Worm (Caenorhabditis elegans) whole organism, L4 larva: ENCODE measurements around the gene ddo-2.
A peak's percentile ranks its signal among the peaks of the same experiment; 100 is the strongest.

Experiments used
- D1046.2 ChIP-seq: fragments of 200-800 bp; sonication (Bioruptor generic); IDR thresholded peaks from 2 replicates; pipeline ENCODE4 v1.3.6; 2022; ENCODE audit warnings: missing genetic modification characterization, missing compliant biosample characterization
- F37D6.2 ChIP-seq: sonication (generic microtip); optimal IDR thresholded peaks from 2 replicates; lab custom pipeline; 2016; ENCODE audit warnings: mild to moderate bottlenecking, missing genetic modification characterization, missing compliant biosample characterization
- F44E2.7 ChIP-seq: fragments of 200-800 bp; sonication (Bioruptor generic); IDR thresholded peaks from 2 replicates; pipeline ENCODE4 v2.1.2; 2022; ENCODE audit warnings: missing genetic modification characterization, missing compliant biosample characterization
- F49E8.2 ChIP-seq: sonication (generic microtip); optimal IDR thresholded peaks from 2 replicates; lab custom pipeline; 2016; ENCODE audit warnings: missing compliant biosample characterization, mild to moderate bottlenecking, missing genetic modification characterization, borderline replicate concordance
- R02D3.7 ChIP-seq: fragments of 150-350 bp; sonication (generic microtip); optimal IDR thresholded peaks from 3 replicates; lab custom pipeline; 2014; ENCODE audit warnings: missing biosample characterization, missing genetic modification characterization
- T20F7.1 ChIP-seq: fragments of 200-800 bp; sonication (Bioruptor generic); optimal IDR thresholded peaks from 2 replicates; lab custom pipeline; 2018; ENCODE audit warnings: mild to moderate bottlenecking, missing genetic modification characterization, missing compliant biosample characterization
- Y48G9A.11 ChIP-seq: fragments of 200-800 bp; sonication (Bioruptor generic); IDR thresholded peaks from 2 replicates; pipeline ENCODE4 v1.3.6; 2022; ENCODE audit warnings: missing genetic modification reagents, missing genetic modification characterization, missing compliant biosample characterization
- arid-1 ChIP-seq: fragments of 200-800 bp; sonication (Bioruptor generic); conservative IDR thresholded peaks from 2 replicates; pipeline ENCODE4 v1.3.6; 2022; ENCODE audit warnings: missing genetic modification reagents, missing genetic modification characterization, missing compliant biosample characterization
- ceh-44 ChIP-seq: fragments of 200-800 bp; sonication (Bioruptor generic); IDR thresholded peaks from 2 replicates; pipeline ENCODE4 v1.3.6; 2022; ENCODE audit warnings: missing genetic modification reagents, missing genetic modification characterization, missing compliant biosample characterization
- ceh-62 ChIP-seq: sonication (generic microtip); optimal IDR thresholded peaks from 2 replicates; lab custom pipeline; 2017; ENCODE audit warnings: missing biosample characterization, missing genetic modification characterization
- ceh-82 ChIP-seq: sonication (generic microtip); optimal IDR thresholded peaks from 2 replicates; lab custom pipeline; 2017; ENCODE audit warnings: missing biosample characterization, missing genetic modification characterization
- ctbp-1 ChIP-seq: fragments of 200-800 bp; sonication (Bioruptor generic); IDR thresholded peaks from 2 replicates; pipeline ENCODE4 v1.3.6; 2022; ENCODE audit warnings: missing genetic modification reagents, missing genetic modification characterization, missing compliant biosample characterization
- dmd-9 ChIP-seq: fragments of 200-800 bp; sonication (Bioruptor generic); IDR thresholded peaks from 2 replicates; pipeline ENCODE4 v1.3.6; 2022; ENCODE audit warnings: missing genetic modification reagents, missing genetic modification characterization, missing compliant biosample characterization
- egl-43 ChIP-seq: fragments of 200-800 bp; sonication (Bioruptor generic); IDR thresholded peaks from 2 replicates; pipeline ENCODE4 v1.3.6; 2022; ENCODE audit warnings: missing genetic modification reagents, missing genetic modification characterization, missing compliant biosample characterization
- gei-8 ChIP-seq: fragments of 200-800 bp; sonication (Bioruptor generic); optimal IDR thresholded peaks from 2 replicates; lab custom pipeline; 2018; ENCODE audit warnings: mild to moderate bottlenecking, missing genetic modification characterization, missing compliant biosample characterization
- hmg-1.1 ChIP-seq: fragments of 200-800 bp; sonication (Bioruptor generic); IDR thresholded peaks from 2 replicates; pipeline ENCODE4 v1.3.6; 2022; ENCODE audit warnings: missing genetic modification reagents, missing genetic modification characterization, missing compliant biosample characterization
- lin-15B ChIP-seq: fragments of 150-350 bp; sonication (generic microtip); optimal IDR thresholded peaks from 3 replicates; lab custom pipeline; 2014; ENCODE audit warnings: missing biosample characterization, missing genetic modification characterization
- lin-29 ChIP-seq: fragments of 200-800 bp; sonication (Bioruptor generic); IDR thresholded peaks from 2 replicates; pipeline ENCODE4 v1.3.6; 2022; ENCODE audit warnings: missing genetic modification reagents, missing genetic modification characterization, missing compliant biosample characterization
- lin-38 ChIP-seq: fragments of 200-800 bp; sonication (Bioruptor generic); IDR thresholded peaks from 2 replicates; pipeline ENCODE4 v1.3.6; 2022; ENCODE audit warnings: missing genetic modification reagents, missing genetic modification characterization, missing compliant biosample characterization
- madf-5 ChIP-seq, 2 experiments: fragments of 200-800 bp; sonication (Bioruptor generic); IDR thresholded peaks; 2 replicates each; pipeline ENCODE4 v1.3.6; 2022; ENCODE audit warnings: missing compliant biosample characterization in 2 of 2, missing genetic modification characterization in 2 of 2
- mdl-1 ChIP-seq, 2 experiments: fragments of 150-350 bp in 1 of 2; sonication (generic microtip) in 1 of 2; optimal IDR thresholded peaks; 2 replicates each; lab custom pipeline; 2014 to 2017; ENCODE audit warnings: missing biosample characterization in 2 of 2, missing genetic modification characterization in 2 of 2
- mxl-3 ChIP-seq: fragments of 200-800 bp; sonication (Bioruptor generic); optimal IDR thresholded peaks from 2 replicates; lab custom pipeline; 2018; ENCODE audit warnings: mild to moderate bottlenecking, missing genetic modification characterization, missing compliant biosample characterization
- nhr-102 ChIP-seq: sonication (generic microtip); optimal IDR thresholded peaks from 2 replicates; lab custom pipeline; 2016; ENCODE audit warnings: mild to moderate bottlenecking, missing genetic modification characterization, moderate library complexity, missing compliant biosample characterization
- nhr-11 ChIP-seq: fragments of 150-350 bp; optimal IDR thresholded peaks from 2 replicates; lab custom pipeline; 2014; ENCODE audit warnings: missing biosample characterization, missing genetic modification characterization
- nhr-28 ChIP-seq: fragments of 150-350 bp; optimal IDR thresholded peaks from 2 replicates; lab custom pipeline; 2014; ENCODE audit warnings: missing biosample characterization, missing genetic modification characterization
- nhr-48 ChIP-seq: sonication (generic microtip); optimal IDR thresholded peaks from 2 replicates; lab custom pipeline; 2016; ENCODE audit warnings: mild to moderate bottlenecking, missing genetic modification characterization, missing compliant biosample characterization
- sdz-12 ChIP-seq: fragments of 200-800 bp; sonication (Bioruptor generic); optimal IDR thresholded peaks from 2 replicates; lab custom pipeline; 2018; ENCODE audit warnings: mild to moderate bottlenecking, missing genetic modification characterization, missing compliant biosample characterization
- set-16 ChIP-seq: fragments of 200-800 bp; sonication (Bioruptor generic); IDR thresholded peaks from 2 replicates; pipeline ENCODE4 v1.3.6; 2022; ENCODE audit warnings: missing genetic modification reagents, missing genetic modification characterization, missing compliant biosample characterization
- skn-1 ChIP-seq: fragments of 150-350 bp; optimal IDR thresholded peaks from 2 replicates; lab custom pipeline; 2014; ENCODE audit warnings: missing biosample characterization, missing genetic modification characterization
- unc-62 ChIP-seq, 3 experiments: fragments of 150-350 bp in 1 of 3; sonication (generic microtip); optimal IDR thresholded peaks in 2 of 3; peaks in 1 of 3; 1 replicate in 1 of 3; 2 replicates in 2 of 3; lab custom pipeline; 2014 to 2017; ENCODE audit warnings: missing biosample characterization in 3 of 3, missing genetic modification characterization in 3 of 3, missing genetic modification reagents in 3 of 3, missing genotype in 1 of 3
- zag-1 ChIP-seq: fragments of 150-350 bp; optimal IDR thresholded peaks from 2 replicates; lab custom pipeline; 2014; ENCODE audit warnings: missing biosample characterization, missing genetic modification characterization
- zip-11 ChIP-seq: fragments of 200-800 bp; sonication (Bioruptor generic); IDR thresholded peaks from 2 replicates; pipeline ENCODE4 v1.3.6; 2022; ENCODE audit warnings: missing genetic modification characterization, missing compliant biosample characterization
- ztf-7 ChIP-seq: fragments of 150-350 bp; optimal IDR thresholded peaks from 2 replicates; lab custom pipeline; 2014; ENCODE audit warnings: missing biosample characterization, missing genetic modification characterization

Gene ddo-2

DNA sequence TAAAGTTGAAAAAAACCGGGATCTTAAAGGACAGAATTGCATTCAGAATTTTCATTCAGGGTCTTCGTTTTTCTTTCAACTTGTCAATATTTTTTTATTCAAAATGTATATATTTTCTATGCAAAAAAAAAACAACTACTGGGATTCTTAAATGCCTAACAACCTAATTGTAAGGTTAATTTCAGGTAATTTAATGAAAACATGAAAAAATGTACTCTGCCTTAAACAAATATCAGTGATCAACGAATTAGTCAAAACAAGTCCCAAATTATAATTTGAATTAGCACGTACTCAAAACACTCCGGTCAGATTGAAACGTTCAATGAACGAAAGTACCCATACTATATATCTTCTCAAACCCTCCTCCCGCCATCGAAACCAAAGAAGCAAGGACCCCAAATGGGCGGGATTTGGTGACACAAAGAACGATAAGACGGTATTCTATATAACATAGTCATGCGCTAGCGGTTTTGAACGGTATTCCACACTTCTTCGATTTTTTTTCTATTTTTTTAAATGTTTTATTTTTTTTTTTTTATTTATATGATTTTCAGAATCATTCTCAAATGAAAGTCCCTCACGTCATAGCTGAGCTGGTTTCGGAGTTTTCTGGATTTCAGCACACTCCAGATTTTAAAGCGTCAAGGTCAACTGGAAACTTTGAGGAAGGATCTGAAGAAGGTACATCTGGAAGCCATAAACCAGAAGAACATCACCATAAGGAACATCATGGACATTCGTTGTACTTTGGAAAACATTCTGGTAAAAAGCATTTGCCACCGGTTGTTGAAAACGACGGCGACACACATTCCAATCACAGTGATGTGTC lies at the start of gene ddo-2, which contains the start of gene F25E5.8 (continued):
- no peak for TF ChIP-seq lin-29 (GFP tag; lab: Robert Waterston, UW)
- TF ChIP-seq D1046.2 (GFP tag; lab: Robert Waterston, UW) = no peak
- no peak for TF ChIP-seq F49E8.2 (tag; lab: Kevin White, UChicago)
- peak in 1 of 2 experiments; percentile 3 for TF ChIP-seq mdl-1 (tag; optimal IDR thresholded peaks at IDR 0.05; lab: Kevin White, UChicago)
- 0 out of 2 replicates have a peak, but pooled peaks have one; percentile 28 for TF ChIP-seq hmg-1.1 (GFP tag; lab: Robert Waterston, UW)
- TF ChIP-seq ceh-82 = no peak
- peak; percentile 55 for TF ChIP-seq nhr-28 (tag; lab: Kevin White, UChicago)
- TF ChIP-seq arid-1 (GFP tag; lab: Robert Waterston, UW) = no peak
- TF ChIP-seq dmd-9 (GFP tag; lab: Robert Waterston, UW) = no peak
- TF ChIP-seq Y48G9A.11 (GFP tag; lab: Robert Waterston, UW) = no peak
- no peak for TF ChIP-seq egl-43 (GFP tag; lab: Robert Waterston, UW)
- no peak for TF ChIP-seq madf-5 (GFP tag; IDR thresholded peaks at IDR 0.05; lab: Robert Waterston, UW)
- no peak for TF ChIP-seq F44E2.7 (GFP tag; lab: Robert Waterston, UW)
- no peak for TF ChIP-seq lin-38 (GFP tag; lab: Robert Waterston, UW)
- no peak for TF ChIP-seq gei-8 (GFP tag; lab: Kevin White, UChicago)

DNA sequence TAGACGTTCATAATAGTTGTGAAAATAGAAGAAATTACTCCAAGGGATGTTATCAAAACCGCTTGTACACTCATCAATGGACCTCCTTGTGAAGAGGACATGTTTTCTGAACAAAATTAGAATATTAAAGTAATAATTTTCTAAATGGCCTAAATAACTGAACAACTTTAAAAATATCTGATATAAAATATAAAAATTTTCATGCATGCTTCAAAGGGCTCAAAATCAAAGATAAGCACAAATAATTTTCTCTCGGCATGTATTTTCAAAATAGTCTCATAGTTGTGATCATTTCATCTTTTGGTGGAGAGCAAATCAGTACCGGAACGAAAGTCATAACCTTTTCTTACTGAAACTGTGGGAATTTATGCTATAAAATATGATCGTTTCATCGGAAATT lies 49.5 kb upstream of the ddo-2 start, which contains the start of gene srbc-8:
Gene srbc-8, minus strand, starts transcription at position 101 of the 400 bp plus-strand sequence.
- TF ChIP-seq ceh-82 (no peak), mxl-3 (GFP tag; lab: Kevin White, UChicago) (no peak)

DNA sequence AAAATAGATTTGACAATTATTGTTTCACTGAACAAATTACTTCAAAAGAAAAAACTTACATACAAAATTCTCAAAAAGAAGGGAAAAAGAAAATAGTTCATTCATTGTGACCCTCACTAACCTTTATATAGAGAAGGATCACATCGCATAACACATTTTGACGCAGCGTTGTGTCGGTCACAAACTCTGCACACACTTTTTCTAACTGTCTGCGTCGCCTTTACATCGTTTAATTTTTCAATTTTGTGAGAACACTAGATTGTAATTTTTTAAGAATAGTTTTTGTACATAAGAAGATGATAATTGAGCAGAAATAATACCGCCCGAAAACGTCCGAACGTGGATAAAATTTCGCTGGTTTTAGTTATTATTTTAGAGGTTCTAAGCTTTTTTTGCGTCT lies 45.4 kb upstream of the ddo-2 start, which contains the start of gene C18B10.6:
Gene C18B10.6, minus strand, starts transcription at position 101 of the 400 bp plus-strand sequence.
- no peak for TF ChIP-seq sdz-12
- TF ChIP-seq nhr-11 (tag; lab: Kevin White, UChicago) = no peak
- no peak for TF ChIP-seq skn-1
- no peak for TF ChIP-seq zip-11 (GFP tag; lab: Robert Waterston, UW)
- no peak for TF ChIP-seq lin-15B
- TF ChIP-seq unc-62 (GFP tag; optimal IDR thresholded peaks at IDR 0.05 in 1 of 2; lab: Kevin White, UChicago) = no peak
- TF ChIP-seq unc-62 (tag; optimal IDR thresholded peaks at IDR 0.05; lab: Kevin White, UChicago) = no peak
- TF ChIP-seq ceh-62 (tag; lab: Kevin White, UChicago) = no peak
- TF ChIP-seq nhr-102 = no peak
- no peak for TF ChIP-seq hmg-1.1 (GFP tag; lab: Robert Waterston, UW)
- no peak for TF ChIP-seq ceh-82
- TF ChIP-seq ctbp-1 (GFP tag; lab: Robert Waterston, UW) = no peak

DNA sequence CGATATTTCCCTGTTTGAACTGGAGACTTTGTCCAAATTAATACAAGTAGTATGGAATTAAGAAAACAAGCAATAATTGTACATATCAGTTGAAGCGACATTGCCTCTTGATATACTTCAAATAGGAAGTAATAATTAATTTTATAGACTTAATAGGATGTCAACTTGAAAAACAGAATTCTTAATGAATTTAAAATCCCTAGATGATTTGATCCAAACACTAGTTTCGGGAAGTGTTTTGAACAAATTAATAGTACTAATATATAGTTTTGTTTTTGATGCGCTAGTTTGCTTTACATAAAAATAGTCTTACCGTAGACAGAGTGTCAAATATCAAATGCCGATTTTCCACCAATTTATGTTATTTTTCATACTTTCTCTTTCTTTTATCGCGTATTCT lies 42.9 kb upstream of the ddo-2 start, which contains the start of gene str-190:
Gene str-190, minus strand, starts transcription at position 101 of the 400 bp plus-strand sequence.
- TF ChIP-seq T20F7.1 (GFP tag; lab: Kevin White, UChicago) (no peak), ztf-7 (tag; lab: Kevin White, UChicago) (no peak), nhr-48 (tag; lab: Kevin White, UChicago) (no peak), set-16 (GFP tag; lab: Robert Waterston, UW) (no peak), F37D6.2 (no peak), zag-1 (tag; lab: Kevin White, UChicago) (no peak), ceh-62 (tag; lab: Kevin White, UChicago) (no peak), ceh-44 (GFP tag; lab: Robert Waterston, UW) (no peak), R02D3.7 (tag; lab: Kevin White, UChicago) (no peak), Y48G9A.11 (GFP tag; lab: Robert Waterston, UW) (no peak)
- TF ChIP-seq, all 104 proteins: peak for 0
